Worm (Caenorhabditis elegans) whole organism, late embryonic: ENCODE measurements around the gene sdhb-1.

Source experiments
- K09A11.1 ChIP-seq: sonication (generic microtip); optimal IDR thresholded peaks from 2 replicates; lab custom pipeline; 2017; ENCODE audit warnings: antibody characterized with exemption, mild to moderate bottlenecking, missing genetic modification characterization, missing compliant biosample characterization; ENCODE audit not compliant: insufficient read depth
- T23F11.4 ChIP-seq: fragments of 200-800 bp; sonication (Bioruptor generic); optimal IDR thresholded peaks from 2 replicates; lab custom pipeline; 2018; ENCODE audit warnings: mild to moderate bottlenecking, missing genetic modification characterization, missing compliant biosample characterization
- ceh-6 ChIP-seq: fragments of 200-800 bp; sonication (Bioruptor generic); optimal IDR thresholded peaks from 2 replicates; lab custom pipeline; 2018; ENCODE audit warnings: mild to moderate bottlenecking, missing genetic modification characterization, missing compliant biosample characterization
- dmd-4 ChIP-seq: sonication (generic microtip); optimal IDR thresholded peaks from 2 replicates; lab custom pipeline; 2016; ENCODE audit warnings: borderline replicate concordance, missing genetic modification characterization, missing compliant biosample characterization
- elt-4 ChIP-seq: sonication (generic microtip); optimal IDR thresholded peaks from 2 replicates; lab custom pipeline; 2016; ENCODE audit warnings: missing genetic modification characterization, missing compliant biosample characterization
- fkh-6 ChIP-seq: sonication (generic microtip); optimal IDR thresholded peaks from 2 replicates; lab custom pipeline; 2016; ENCODE audit warnings: missing genetic modification characterization, missing compliant biosample characterization
- hlh-13 ChIP-seq: fragments of 200-800 bp; sonication (Bioruptor generic); optimal IDR thresholded peaks from 2 replicates; lab custom pipeline; 2018; ENCODE audit warnings: mild to moderate bottlenecking, missing genetic modification characterization, missing compliant biosample characterization
- pag-3 ChIP-seq: sonication (generic microtip); optimal IDR thresholded peaks from 2 replicates; lab custom pipeline; 2016; ENCODE audit warnings: missing compliant biosample characterization, missing genetic modification characterization, borderline replicate concordance
- syd-9 ChIP-seq: sonication (generic microtip); optimal IDR thresholded peaks from 2 replicates; lab custom pipeline; 2016; ENCODE audit warnings: mild to moderate bottlenecking, missing genetic modification characterization, moderate library complexity, missing compliant biosample characterization
- tbx-7 ChIP-seq: sonication (generic microtip); optimal IDR thresholded peaks from 2 replicates; lab custom pipeline; 2016; ENCODE audit warnings: missing genotype, missing genetic modification characterization, missing compliant biosample characterization
- ztf-16 ChIP-seq: sonication (generic microtip); optimal IDR thresholded peaks from 2 replicates; lab custom pipeline; 2017; ENCODE audit warnings: missing genetic modification characterization, missing compliant biosample characterization

ce11 chrII:9399746-9400145 is 47.2 kb upstream of the sdhb-1 start, which contains the start of gene Y51B9A.7:
- TF ChIP-seq ztf-16 (tag; lab: Kevin White, UChicago) (no peak), dmd-4 (tag; lab: Kevin White, UChicago) (no peak), hlh-13 (GFP tag; lab: Kevin White, UChicago) (no peak), T23F11.4 (GFP tag; lab: Kevin White, UChicago) (no peak), syd-9 (tag; lab: Kevin White, UChicago) (no peak), tbx-7 (tag; lab: Kevin White, UChicago) (no peak), fkh-6 (tag; lab: Kevin White, UChicago) (no peak), pag-3 (tag; lab: Kevin White, UChicago) (no peak), K09A11.1 (tag; lab: Kevin White, UChicago) (no peak), elt-4 (tag; lab: Kevin White, UChicago) (no peak), ceh-6 (GFP tag; lab: Kevin White, UChicago) (no peak)
